Worm (Caenorhabditis elegans) whole organism, L3 larva: ENCODE results near the gene C52G5.2.

Source experiments
- aly-2 ChIP-seq: fragments of 150-350 bp; optimal IDR thresholded peaks from 2 replicates; lab custom pipeline; 2014; ENCODE audit warnings: missing biosample characterization, missing genetic modification characterization
- jun-1 ChIP-seq: fragments of 150-350 bp; optimal IDR thresholded peaks from 2 replicates; lab custom pipeline; 2014; ENCODE audit warnings: missing biosample characterization, missing genetic modification reagents, missing genetic modification characterization
- nfya-1 ChIP-seq: sonication (generic microtip); optimal IDR thresholded peaks from 2 replicates; lab custom pipeline; 2017; ENCODE audit warnings: missing genetic modification characterization, mild to moderate bottlenecking, missing compliant biosample characterization, antibody characterized with exemption, moderate library complexity; ENCODE audit not compliant: insufficient read depth
- nhr-23 ChIP-seq: fragments of 150-350 bp; optimal IDR thresholded peaks from 2 replicates; lab custom pipeline; 2014; ENCODE audit warnings: missing biosample characterization, missing genetic modification reagents, missing genetic modification characterization
- nhr-237 ChIP-seq: fragments of 150-350 bp; optimal IDR thresholded peaks from 2 replicates; lab custom pipeline; 2014; ENCODE audit warnings: missing biosample characterization, missing genetic modification characterization
- nhr-25 ChIP-seq: sonication (generic microtip); optimal IDR thresholded peaks from 2 replicates; lab custom pipeline; 2017; ENCODE audit warnings: missing biosample characterization, missing genetic modification characterization
- tbx-2 ChIP-seq: sonication (generic microtip); optimal IDR thresholded peaks from 2 replicates; lab custom pipeline; 2016; ENCODE audit warnings: mild to moderate bottlenecking, missing genetic modification characterization, missing compliant biosample characterization
- ztf-11 ChIP-seq: fragments of 150-350 bp; optimal IDR thresholded peaks from 2 replicates; lab custom pipeline; 2014; ENCODE audit warnings: missing biosample characterization, missing genetic modification characterization

DNA sequence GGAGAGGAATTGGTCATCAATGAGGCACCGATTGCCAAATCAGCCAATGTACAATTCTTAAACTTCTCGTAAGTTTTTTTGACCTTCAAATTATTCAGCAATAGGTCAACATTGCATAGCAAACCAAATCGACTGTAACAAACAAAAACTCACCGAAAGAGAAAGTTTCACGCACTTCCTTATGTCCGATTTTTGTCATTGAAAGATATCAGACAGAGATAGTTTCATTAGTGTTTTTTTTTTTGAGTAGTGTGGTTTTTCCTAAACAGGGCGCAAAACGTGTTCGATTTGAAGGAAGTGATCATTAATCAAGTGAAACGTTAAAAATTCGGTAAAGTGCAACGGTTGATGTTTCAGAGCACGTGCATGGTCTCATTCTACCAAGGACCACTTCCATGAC is 1.1 kb downstream of the C52G5.2 start:
- TF ChIP-seq aly-2 (no peak), tbx-2 (tag; lab: Kevin White, UChicago) (no peak), nhr-25 (tag; lab: Kevin White, UChicago) (peak; percentile 92), ztf-11 (tag; lab: Kevin White, UChicago) (no peak), jun-1 (no peak), nhr-237 (tag; lab: Kevin White, UChicago) (no peak), nhr-23 (peak; percentile 84), nfya-1 (peak; percentile 3)
